Worm (Caenorhabditis elegans) whole organism, L2 larva: ENCODE results near the gene ehbp-1.
A peak's percentile ranks its signal among the peaks of the same experiment; 100 is the strongest.

Experiments used
- R02D3.7 ChIP-seq: fragments of 150-350 bp; optimal IDR thresholded peaks from 2 replicates; lab custom pipeline; 2014; ENCODE audit warnings: missing biosample characterization, missing genetic modification characterization
- alr-1 ChIP-seq: fragments of 150-350 bp; optimal IDR thresholded peaks from 2 replicates; lab custom pipeline; 2014; ENCODE audit warnings: missing biosample characterization, missing genetic modification characterization
- mdl-1 ChIP-seq, 2 experiments: fragments of 150-350 bp in 1 of 2; sonication (generic microtip) in 1 of 2; optimal IDR thresholded peaks; 2 replicates each; lab custom pipeline; 2017; ENCODE audit warnings: missing biosample characterization in 2 of 2, missing genetic modification characterization in 2 of 2
- zag-1 ChIP-seq: fragments of 150-350 bp; optimal IDR thresholded peaks from 2 replicates; lab custom pipeline; 2014; ENCODE audit warnings: missing biosample characterization, missing genetic modification characterization

DNA sequence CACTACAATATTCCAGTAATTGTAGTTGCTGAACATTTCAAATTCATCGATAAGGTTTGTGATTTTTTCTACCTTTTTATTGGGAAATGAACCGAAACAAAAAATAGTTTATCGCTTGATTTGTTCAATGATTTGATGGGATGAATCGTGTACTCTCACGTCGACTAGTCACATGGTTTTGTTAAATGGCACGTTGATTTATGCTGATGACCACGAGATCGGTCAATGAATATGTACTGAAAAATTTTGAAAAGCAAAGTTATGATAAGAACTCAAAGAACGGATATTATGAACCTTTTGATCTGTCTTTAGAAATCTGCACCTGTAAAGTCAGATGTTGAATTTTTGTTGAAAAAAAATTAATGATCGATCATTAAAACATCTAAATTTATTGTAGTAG is 34.2 kb upstream of the ehbp-1 start:
- TF ChIP-seq R02D3.7 (tag; lab: Kevin White, UChicago) (no peak), mdl-1 (tag; optimal IDR thresholded peaks at IDR 0.05; lab: Kevin White, UChicago) (peak in 1 of 2 experiments; percentile 40), alr-1 (tag; lab: Kevin White, UChicago) (no peak), zag-1 (no peak)
